Fruit fly (Drosophila melanogaster): ENCODE measurements around the gene Sbat.
A peak's percentile ranks its signal among the peaks of the same experiment; 100 is the strongest.

Gene Sbat

dm6 chr2L:2905051-2905446 is 26.9 kb downstream of the Sbat start (continued):
- TF ChIP-seq row (GFP tag; IDR thresholded peaks at IDR 0.05) = peak; percentile 75
- TF ChIP-seq CG2202 (tag; optimal IDR thresholded peaks at IDR 0.05) = no peak
- no peak for TF ChIP-seq CG1832 (GFP tag; optimal IDR thresholded peaks at IDR 0.05)
- 0 out of 2 replicates have a peak, but pooled peaks have one; percentile 42 for TF ChIP-seq CG32767 (GFP tag; IDR thresholded peaks at IDR 0.05)
- no peak for TF ChIP-seq CG10543 (GFP tag; optimal IDR thresholded peaks at IDR 0.05)
- no peak for TF ChIP-seq tup (GFP tag; optimal IDR thresholded peaks at IDR 0.05)
- TF ChIP-seq Ets97D (GFP tag; optimal IDR thresholded peaks at IDR 0.05) = no peak
- TF ChIP-seq CG3726 (GFP tag; IDR thresholded peaks at IDR 0.05) = no peak
- no peak for TF ChIP-seq CG4707 (GFP tag; optimal IDR thresholded peaks at IDR 0.05)
- TF ChIP-seq CG3407 (GFP tag; optimal IDR thresholded peaks at IDR 0.05) = peak; percentile 21
- no peak for TF ChIP-seq MTF-1 (GFP tag; optimal IDR thresholded peaks at IDR 0.05; ENCODE audit: borderline replicate concordance)
- peak; percentile 71; the same call in 1 of the 2 replicates for TF ChIP-seq slbo (GFP tag; IDR thresholded peaks at IDR 0.05)
- TF ChIP-seq CG2889 (GFP tag; IDR thresholded peaks at IDR 0.05) = 0 out of 3 replicates have a peak, but pooled peaks have one; percentile 17
- TF ChIP-seq CG10654 (GFP tag; optimal IDR thresholded peaks at IDR 0.05) = peak; percentile 23
- TF ChIP-seq Adf1 (GFP tag; IDR thresholded peaks at IDR 0.05) = no peak
- no peak for TF ChIP-seq CG4617 (GFP tag; optimal IDR thresholded peaks at IDR 0.05; ENCODE audit: borderline replicate concordance)
- no peak for TF ChIP-seq CG18476 (GFP tag; optimal IDR thresholded peaks at IDR 0.05)
- TF ChIP-seq CG11695 (GFP tag; IDR thresholded peaks at IDR 0.05) = peak; percentile 50; the same call in 2 of the 3 replicates
- TF ChIP-seq Camta (GFP tag; optimal IDR thresholded peaks at IDR 0.05) = no peak
- no peak for TF ChIP-seq Dp (GFP tag; optimal IDR thresholded peaks at IDR 0.05)
- no peak for TF ChIP-seq CG8359 (GFP tag; optimal IDR thresholded peaks at IDR 0.05; ENCODE audit: borderline replicate concordance)
- TF ChIP-seq Oli (tag; optimal IDR thresholded peaks at IDR 0.05) = peak; percentile 50
- TF ChIP-seq NC2β (GFP tag; optimal IDR thresholded peaks at IDR 0.05) = no peak
- TF ChIP-seq dm (GFP tag; optimal IDR thresholded peaks at IDR 0.05) = no peak
- TF ChIP-seq CG8388 (GFP tag; optimal IDR thresholded peaks at IDR 0.05) = peak; percentile 49
- TF ChIP-seq CG9817 (tag; optimal IDR thresholded peaks at IDR 0.05) = no peak
- no peak for TF ChIP-seq CG9797 (GFP tag; optimal IDR thresholded peaks at IDR 0.05)
- peak; percentile 43 for TF ChIP-seq Ssrp (tag; optimal IDR thresholded peaks at IDR 0.05)
- peak; percentile 40 for TF ChIP-seq ewg (GFP tag; optimal IDR thresholded peaks at IDR 0.05)
- no peak for TF ChIP-seq zf30C (GFP tag; optimal IDR thresholded peaks at IDR 0.05)
- no peak for TF ChIP-seq CG1792 (GFP tag; optimal IDR thresholded peaks at IDR 0.05)
- no peak for TF ChIP-seq Hr78 (GFP tag; optimal IDR thresholded peaks at IDR 0.05)
- TF ChIP-seq Spps (tag; optimal IDR thresholded peaks at IDR 0.05) = no peak
- TF ChIP-seq lov (optimal IDR thresholded peaks at IDR 0.05) = no peak
- no peak for TF ChIP-seq lov (GFP tag; IDR thresholded peaks at IDR 0.05)
- TF ChIP-seq CG34376 (GFP tag; optimal IDR thresholded peaks at IDR 0.05) = no peak
- no peak for TF ChIP-seq hkb (optimal IDR thresholded peaks at IDR 0.05)
- peak; percentile 66 for TF ChIP-seq hkb (GFP tag; IDR thresholded peaks at IDR 0.05)
- no peak for TF ChIP-seq CG15011 (GFP tag; optimal IDR thresholded peaks at IDR 0.05)
- no peak for TF ChIP-seq CG9876 (GFP tag; optimal IDR thresholded peaks at IDR 0.05)
- no peak for TF ChIP-seq CG15479 (GFP tag; optimal IDR thresholded peaks at IDR 0.05)
- no peak for TF ChIP-seq hth (optimal IDR thresholded peaks at IDR 0.05)
- no peak for TF ChIP-seq prd (optimal IDR thresholded peaks at IDR 0.05)
- TF ChIP-seq prd (GFP tag; IDR thresholded peaks at IDR 0.05) = peak; percentile 48; the same call in 1 of the 3 replicates
- TF ChIP-seq gem (tag; optimal IDR thresholded peaks at IDR 0.05) = peak; percentile 84
- TF ChIP-seq CG11504 (tag; optimal IDR thresholded peaks at IDR 0.05) = peak; percentile 76
- no peak for TF ChIP-seq Hand (GFP tag; optimal IDR thresholded peaks at IDR 0.05)
- no peak for TF ChIP-seq CHES-1-like (GFP tag; optimal IDR thresholded peaks at IDR 0.05)
- TF ChIP-seq ranshi (GFP tag; IDR thresholded peaks at IDR 0.05) = no peak
- TF ChIP-seq shn (GFP tag; optimal IDR thresholded peaks at IDR 0.05) = no peak
- no peak for TF ChIP-seq sens-2 (GFP tag; IDR thresholded peaks at IDR 0.05)
- peak; percentile 70 for TF ChIP-seq CG12391 (tag; optimal IDR thresholded peaks at IDR 0.05)
